Fruit fly (Drosophila melanogaster) whole organism, embryonic: ENCODE data around the gene CG32052.
A peak's percentile ranks its signal among the peaks of the same experiment; 100 is the strongest.

Experiments
- B-H2 ChIP-seq: fragments of 200-800 bp; sonication (Bioruptor generic); optimal IDR thresholded peaks from 2 replicates; lab custom pipeline; 2018; ENCODE audit warnings: missing biosample characterization, mild to moderate bottlenecking, missing genetic modification characterization
- CG10147 ChIP-seq: fragments of 200-800 bp; sonication (Bioruptor generic); optimal IDR thresholded peaks from 2 replicates; lab custom pipeline; 2019; ENCODE audit warnings: missing biosample characterization, mild to moderate bottlenecking, missing genetic modification characterization, moderate library complexity
- CG10366 ChIP-seq: fragments of 200-800 bp; sonication (Bioruptor generic); IDR thresholded peaks from 2 replicates; pipeline ENCODE4 v1.3.6; 2022; ENCODE audit warnings: missing biosample characterization, missing genetic modification characterization
- CG12219 ChIP-seq: fragments of 200-800 bp; sonication (Bioruptor generic); optimal IDR thresholded peaks from 3 replicates; lab custom pipeline; 2018; ENCODE audit warnings: missing biosample characterization, mild to moderate bottlenecking, missing genetic modification characterization
- CG13424 ChIP-seq: fragments of 200-800 bp; sonication (Bioruptor generic); optimal IDR thresholded peaks from 2 replicates; lab custom pipeline; 2019; ENCODE audit warnings: missing biosample characterization, mild to moderate bottlenecking, missing genetic modification characterization, moderate library complexity
- CG14441 ChIP-seq: fragments of 200-800 bp; sonication (Bioruptor generic); IDR thresholded peaks from 2 replicates; pipeline ENCODE4 v1.3.6; 2022; ENCODE audit warnings: missing biosample characterization, missing genetic modification characterization
- CG14860 ChIP-seq: fragments of 200-800 bp; sonication (Bioruptor generic); IDR thresholded peaks from 3 replicates; pipeline ENCODE4 v1.3.6; 2022; ENCODE audit warnings: missing biosample characterization, missing genetic modification characterization; ENCODE audit not compliant: partially characterized antibody
- CG15601 ChIP-seq: fragments of 200-800 bp; sonication (Bioruptor generic); optimal IDR thresholded peaks from 3 replicates; lab custom pipeline; 2019; ENCODE audit warnings: missing biosample characterization, mild to moderate bottlenecking, missing genetic modification characterization, moderate library complexity
- CG17361 ChIP-seq: fragments of 200-800 bp; sonication (Bioruptor generic); IDR thresholded peaks from 3 replicates; pipeline ENCODE4 v1.3.6; 2022; ENCODE audit warnings: missing biosample characterization, missing genetic modification characterization
- CG17612 ChIP-seq: fragments of 200-800 bp; sonication (Bioruptor generic); IDR thresholded peaks from 2 replicates; pipeline ENCODE4 v1.3.6; 2022; ENCODE audit warnings: missing biosample characterization, missing genetic modification characterization
- CG18262 ChIP-seq: fragments of 200-800 bp; optimal IDR thresholded peaks from 3 replicates; lab custom pipeline; 2019; ENCODE audit warnings: missing biosample characterization, mild to moderate bottlenecking, missing genetic modification characterization, moderate library complexity
- CG18599 ChIP-seq: fragments of 200-800 bp; sonication (Bioruptor generic); optimal IDR thresholded peaks from 3 replicates; lab custom pipeline; 2017; ENCODE audit warnings: missing biosample characterization, missing genetic modification characterization, mild to moderate bottlenecking, moderate library complexity, missing genetic modification reagents
- CG18619 ChIP-seq: fragments of 200-800 bp; sonication (Bioruptor generic); optimal IDR thresholded peaks from 3 replicates; lab custom pipeline; 2017; ENCODE audit warnings: missing biosample characterization, mild to moderate bottlenecking, missing genetic modification characterization
- CG18764 ChIP-seq: fragments of 200-800 bp; sonication (Bioruptor generic); optimal IDR thresholded peaks from 3 replicates; lab custom pipeline; 2016; ENCODE audit warnings: missing biosample characterization, missing genetic modification characterization
- CG31388 ChIP-seq: fragments of 200-800 bp; sonication (Bioruptor generic); optimal IDR thresholded peaks from 2 replicates; lab custom pipeline; 2016; ENCODE audit warnings: missing biosample characterization, missing genetic modification characterization
- CG34224 ChIP-seq: fragments of 200-800 bp; sonication (Bioruptor generic); IDR thresholded peaks from 3 replicates; pipeline ENCODE4 v1.3.6; 2022; ENCODE audit warnings: missing biosample characterization, missing genetic modification characterization; ENCODE audit not compliant: partially characterized antibody
- CG6854 ChIP-seq: fragments of 200-800 bp; sonication (Bioruptor generic); optimal IDR thresholded peaks from 3 replicates; lab custom pipeline; 2017; ENCODE audit warnings: missing biosample characterization, mild to moderate bottlenecking, missing genetic modification characterization
- CG7357 ChIP-seq: fragments of 200-800 bp; sonication (Bioruptor generic); IDR thresholded peaks from 3 replicates; pipeline ENCODE4 v1.3.6; 2022; ENCODE audit warnings: missing biosample characterization, missing genetic modification characterization
- CG7372 ChIP-seq: fragments of 200-800 bp; sonication (Bioruptor generic); IDR thresholded peaks from 2 replicates; pipeline ENCODE4 v1.3.6; 2022; ENCODE audit warnings: missing biosample characterization, missing genetic modification characterization
- CG9437 ChIP-seq: fragments of 200-800 bp; sonication (Bioruptor generic); optimal IDR thresholded peaks from 2 replicates; lab custom pipeline; 2018; ENCODE audit warnings: missing biosample characterization, mild to moderate bottlenecking, missing genetic modification characterization
- Camta ChIP-seq: fragments of 200-800 bp; sonication (Bioruptor generic); optimal IDR thresholded peaks from 2 replicates; lab custom pipeline; 2016; ENCODE audit warnings: missing biosample characterization, missing genetic modification characterization
- Dad ChIP-seq: fragments of 200-800 bp; sonication (Bioruptor generic); optimal IDR thresholded peaks from 3 replicates; lab custom pipeline; 2016; ENCODE audit warnings: missing biosample characterization, missing genetic modification characterization
- Dek ChIP-seq: fragments of 200-800 bp; sonication (Bioruptor generic); optimal IDR thresholded peaks from 3 replicates; lab custom pipeline; 2019; ENCODE audit warnings: missing biosample characterization, mild to moderate bottlenecking, missing genetic modification characterization, moderate library complexity
- Dip2 ChIP-seq: fragments of 200-800 bp; sonication (Bioruptor generic); IDR thresholded peaks from 2 replicates; pipeline ENCODE4 v1.3.6; 2022; ENCODE audit warnings: missing biosample characterization, missing genetic modification characterization
- Eip74EF ChIP-seq, 2 experiments: fragments of 200-800 bp in 1 of 2; fragments of >200 bp in 1 of 2; sonication (Bioruptor generic) in 1 of 2; optimal IDR thresholded peaks; 2 replicates each; lab custom pipeline; 2017 to 2019; ENCODE audit warnings: missing biosample characterization in 2 of 2, missing genetic modification characterization in 2 of 2, mild to moderate bottlenecking in 1 of 2, moderate library complexity in 1 of 2
- Gug ChIP-seq: fragments of 200-800 bp; sonication (Bioruptor generic); IDR thresholded peaks from 4 replicates; pipeline ENCODE4 v1.3.6; 2022; ENCODE audit warnings: missing biosample characterization, missing genetic modification characterization
- HLH54F ChIP-seq: fragments of 200-800 bp; sonication (Bioruptor generic); optimal IDR thresholded peaks from 3 replicates; lab custom pipeline; 2016; ENCODE audit warnings: missing biosample characterization, missing genetic modification characterization
- Hey ChIP-seq: fragments of 200-800 bp; sonication (Bioruptor generic); optimal IDR thresholded peaks from 3 replicates; lab custom pipeline; 2018; ENCODE audit warnings: missing biosample characterization, mild to moderate bottlenecking, missing genetic modification characterization
- HmgD ChIP-seq: fragments of 200-800 bp; sonication (Bioruptor generic); optimal IDR thresholded peaks from 3 replicates; lab custom pipeline; 2016; ENCODE audit warnings: missing biosample characterization, missing genetic modification characterization
- Myb ChIP-seq: fragments of 200-800 bp; sonication (Bioruptor generic); optimal IDR thresholded peaks from 2 replicates; lab custom pipeline; 2016; ENCODE audit warnings: missing biosample characterization, missing genetic modification characterization
- Sox102F ChIP-seq: fragments of 200-800 bp; sonication (Bioruptor generic); optimal IDR thresholded peaks from 2 replicates; lab custom pipeline; 2018; ENCODE audit warnings: missing biosample characterization, mild to moderate bottlenecking, missing genetic modification characterization, moderate library complexity
- Ssrp ChIP-seq: fragments of 200-800 bp; sonication (Bioruptor generic); optimal IDR thresholded peaks from 2 replicates; lab custom pipeline; 2018; ENCODE audit warnings: missing biosample characterization, mild to moderate bottlenecking, missing genetic modification characterization, moderate library complexity
- Xrp1 ChIP-seq: fragments of 200-800 bp; sonication (Bioruptor generic); IDR thresholded peaks from 2 replicates; pipeline ENCODE4 v1.3.6; 2022; ENCODE audit warnings: missing biosample characterization, missing genetic modification characterization
- chn ChIP-seq: fragments of 200-800 bp; sonication (Bioruptor generic); optimal IDR thresholded peaks from 2 replicates; lab custom pipeline; 2016; ENCODE audit warnings: missing biosample characterization, missing genetic modification characterization
- crol ChIP-seq: fragments of 200-800 bp; sonication (Bioruptor generic); IDR thresholded peaks from 2 replicates; pipeline ENCODE4 v1.3.6; 2022; ENCODE audit warnings: missing biosample characterization, missing genetic modification characterization
- cwo ChIP-seq: fragments of 200-800 bp; sonication (Bioruptor generic); optimal IDR thresholded peaks from 3 replicates; lab custom pipeline; 2017; ENCODE audit warnings: missing biosample characterization, missing genetic modification characterization, mild to moderate bottlenecking, moderate library complexity, missing genetic modification reagents
- dmrt11E ChIP-seq: fragments of 200-800 bp; sonication (Bioruptor generic); optimal IDR thresholded peaks from 3 replicates; lab custom pipeline; 2018; ENCODE audit warnings: missing biosample characterization, mild to moderate bottlenecking, missing genetic modification characterization, moderate library complexity
- ems ChIP-seq: fragments of 200-800 bp; sonication (Bioruptor generic); optimal IDR thresholded peaks from 3 replicates; lab custom pipeline; 2016; ENCODE audit warnings: missing biosample characterization, missing genetic modification characterization
- fd102C ChIP-seq: fragments of 200-800 bp; sonication (Bioruptor generic); optimal IDR thresholded peaks from 2 replicates; lab custom pipeline; 2018; ENCODE audit warnings: missing biosample characterization, mild to moderate bottlenecking, missing genetic modification characterization, moderate library complexity
- gem ChIP-seq: fragments of 200-800 bp; sonication (Bioruptor generic); optimal IDR thresholded peaks from 2 replicates; lab custom pipeline; 2019; ENCODE audit warnings: missing biosample characterization, mild to moderate bottlenecking, missing genetic modification characterization, moderate library complexity
- her ChIP-seq: fragments of 200-800 bp; sonication (Bioruptor generic); optimal IDR thresholded peaks from 2 replicates; lab custom pipeline; 2016; ENCODE audit warnings: missing biosample characterization, missing genetic modification characterization
- lilli ChIP-seq: fragments of 200-800 bp; sonication (Bioruptor generic); optimal IDR thresholded peaks from 3 replicates; lab custom pipeline; 2016; ENCODE audit warnings: missing biosample characterization, missing genetic modification characterization
- nom ChIP-seq: fragments of 200-800 bp; sonication (Bioruptor generic); optimal IDR thresholded peaks from 2 replicates; lab custom pipeline; 2017; ENCODE audit warnings: missing biosample characterization, missing genetic modification characterization, mild to moderate bottlenecking, moderate library complexity, missing genetic modification reagents
- otp ChIP-seq: fragments of 200-800 bp; sonication (Bioruptor generic); IDR thresholded peaks from 3 replicates; pipeline ENCODE4, ENCODE4 v1.3.6; 2022; ENCODE audit warnings: missing biosample characterization, missing genetic modification characterization
- prd ChIP-seq, 3 experiments: fragments of >200 bp in 2 of 3; fragments of 200-800 bp in 1 of 3; sonication (Bioruptor generic) in 1 of 3; optimal IDR thresholded peaks in 2 of 3; IDR thresholded peaks in 1 of 3; 2 replicates in 2 of 3; 3 replicates in 1 of 3; pipeline versions ENCODE4 v1.3.6 to Lab custom; 2017 to 2022; ENCODE audit warnings: missing biosample characterization in 1 of 3, missing genetic modification characterization in 1 of 3
- sens-2 ChIP-seq: fragments of 200-800 bp; sonication (Bioruptor generic); IDR thresholded peaks from 2 replicates; pipeline ENCODE4 v1.3.6; 2022; ENCODE audit warnings: missing biosample characterization, missing genetic modification characterization
- so ChIP-seq: fragments of 200-800 bp; sonication (Bioruptor generic); IDR thresholded peaks from 3 replicates; pipeline ENCODE4 v1.3.6; 2022; ENCODE audit warnings: missing biosample characterization, missing genetic modification characterization
- trem ChIP-seq: fragments of 200-800 bp; optimal IDR thresholded peaks from 3 replicates; lab custom pipeline; 2019; ENCODE audit warnings: missing biosample characterization, mild to moderate bottlenecking, missing genetic modification characterization, moderate library complexity
- trh ChIP-seq: fragments of 200-800 bp; sonication (Bioruptor generic); optimal IDR thresholded peaks from 2 replicates; lab custom pipeline; 2016; ENCODE audit warnings: missing biosample characterization, missing genetic modification characterization
- vvl ChIP-seq: fragments of 200-800 bp; sonication (Bioruptor generic); IDR thresholded peaks from 2 replicates; pipeline ENCODE4 v1.3.6; 2022; ENCODE audit warnings: missing biosample characterization, missing genetic modification characterization
- z ChIP-seq: fragments of 200-800 bp; sonication (Bioruptor generic); IDR thresholded peaks from 3 replicates; pipeline ENCODE4 v1.3.6; 2022; ENCODE audit warnings: missing biosample characterization, missing genetic modification characterization

The CG32052 gene

dm6 chr3L:9742342-9742741, 44.5 kb upstream of the CG32052 start (continued):
- TF ChIP-seq CG31388 (GFP tag; lab: Kevin White, UChicago) = no peak
- no peak for TF ChIP-seq chn
- TF ChIP-seq CG14860 = no peak
- no peak for TF ChIP-seq B-H2 (GFP tag; lab: Kevin White, UChicago)
- no peak for TF ChIP-seq CG14441
- no peak for TF ChIP-seq CG10147 (GFP tag; lab: Kevin White, UChicago)
- TF ChIP-seq CG17612 (GFP tag; lab: Robert Waterston, UW) = no peak
- no peak for TF ChIP-seq ems
- no peak for TF ChIP-seq cwo
- TF ChIP-seq Hey (tag; lab: Kevin White, UChicago) = no peak
- peak; percentile 4 for TF ChIP-seq gem (tag; lab: Kevin White, UChicago)
- TF ChIP-seq Ssrp (tag; lab: Kevin White, UChicago) = no peak
- no peak for TF ChIP-seq Sox102F (GFP tag; lab: Kevin White, UChicago)
- TF ChIP-seq trem (tag; lab: Kevin White, UChicago) = no peak
- no peak for TF ChIP-seq sens-2
- no peak for TF ChIP-seq CG15601 (tag; lab: Kevin White, UChicago)
- TF ChIP-seq CG18599 (GFP tag; lab: Kevin White, UChicago) = no peak
- TF ChIP-seq Eip74EF (GFP tag; optimal IDR thresholded peaks at IDR 0.05; lab: Kevin White, UChicago) = no peak
- TF ChIP-seq CG18619 (GFP tag; lab: Kevin White, UChicago) = no peak
- no peak for TF ChIP-seq Camta (GFP tag; lab: Kevin White, UChicago)
- no peak for TF ChIP-seq prd (optimal IDR thresholded peaks at IDR 0.05; lab: Kevin White, UChicago)
- TF ChIP-seq prd (GFP tag; IDR thresholded peaks at IDR 0.05; lab: Robert Waterston, UW) = peak; percentile 24; the same call in 1 of the 3 replicates
- TF ChIP-seq Dad (GFP tag; lab: Kevin White, UChicago) = no peak
- no peak for TF ChIP-seq CG7372 (GFP tag; lab: Robert Waterston, UW)
- TF ChIP-seq CG34224 (GFP tag; lab: Robert Waterston, UW) = no peak
- no peak for TF ChIP-seq crol (GFP tag; lab: Robert Waterston, UW)
- no peak for TF ChIP-seq lilli (GFP tag; lab: Kevin White, UChicago)
- no peak for TF ChIP-seq fd102C (GFP tag; lab: Kevin White, UChicago)
- TF ChIP-seq dmrt11E = peak; percentile 3
- TF ChIP-seq Dip2 (GFP tag; lab: Robert Waterston, UW) = no peak
- TF ChIP-seq vvl = no peak
- TF ChIP-seq Gug (GFP tag; lab: Robert Waterston, UW) = no peak
- TF ChIP-seq her (GFP tag; lab: Kevin White, UChicago) = no peak
- TF ChIP-seq trh (GFP tag; lab: Kevin White, UChicago) = no peak
- TF ChIP-seq otp (GFP tag; lab: Robert Waterston, UW) = no peak
- TF ChIP-seq Myb (GFP tag; lab: Kevin White, UChicago) = no peak
- TF ChIP-seq Xrp1 = peak; percentile 33; the same call in 1 of the 2 replicates
- no peak for TF ChIP-seq CG12219
- TF ChIP-seq HmgD (GFP tag; lab: Kevin White, UChicago) = no peak
- TF ChIP-seq Dek (tag; lab: Kevin White, UChicago) = no peak
- TF ChIP-seq CG18262 (tag; lab: Kevin White, UChicago) = peak; percentile 55
- TF ChIP-seq CG6854 (GFP tag; lab: Kevin White, UChicago) = no peak
- TF ChIP-seq CG17361 (GFP tag; lab: Robert Waterston, UW) = no peak
- no peak for TF ChIP-seq CG7357 (GFP tag; lab: Robert Waterston, UW)
- no peak for TF ChIP-seq CG10366 (GFP tag; lab: Robert Waterston, UW)
- TF ChIP-seq HLH54F (GFP tag; lab: Kevin White, UChicago) = no peak
- TF ChIP-seq CG18764 (GFP tag; lab: Kevin White, UChicago) = no peak
- no peak for TF ChIP-seq CG9437
- TF ChIP-seq so (GFP tag; lab: Robert Waterston, UW) = no peak
- TF ChIP-seq z (GFP tag; lab: Robert Waterston, UW) = no peak
- TF ChIP-seq nom = peak; percentile 45
- no peak for TF ChIP-seq CG13424 (tag; lab: Kevin White, UChicago)
